Fruit fly (Drosophila melanogaster) whole organism: ENCODE data around the gene 7B2.

Experiments used
- CG8478 ChIP-seq: fragments of >200 bp; optimal IDR thresholded peaks from 2 replicates; lab custom pipeline; 2018; ENCODE audit warnings: inconsistent platforms
- Dll ChIP-seq: fragments of >200 bp; optimal IDR thresholded peaks from 2 replicates; lab custom pipeline; 2017
- EcR ChIP-seq, 2 experiments: fragments of >200 bp; optimal IDR thresholded peaks; 2 replicates each; lab custom pipeline; 2017; ENCODE audit warnings: missing biosample characterization in 2 of 2, missing genetic modification characterization in 2 of 2, missing genetic modification reagents in 2 of 2
- pan ChIP-seq: fragments of >200 bp; optimal IDR thresholded peaks from 2 replicates; lab custom pipeline; 2017
- psq ChIP-seq: fragments of >200 bp; optimal IDR thresholded peaks from 2 replicates; lab custom pipeline; 2017
- usp ChIP-seq: fragments of >200 bp; optimal IDR thresholded peaks from 2 replicates; lab custom pipeline; 2017; ENCODE audit warnings: missing biosample characterization, missing genetic modification characterization, mixed read lengths

7B2 gene

dm6 chr3R:5390095-5390663, 13.6 kb downstream of the 7B2 start:
- no peak for TF ChIP-seq Dll (lab: Kevin White, UChicago)
- no peak for TF ChIP-seq psq (lab: Kevin White, UChicago)
- no peak for TF ChIP-seq usp (GFP tag; lab: Kevin White, UChicago)
- no peak for TF ChIP-seq CG8478 (lab: Kevin White, UChicago)

dm6 chr3R:5392033-5392432, 15.5 kb downstream of the 7B2 start:
- TF ChIP-seq EcR (GFP tag; optimal IDR thresholded peaks at IDR 0.05; lab: Kevin White, UChicago) (no peak), usp (GFP tag; lab: Kevin White, UChicago) (no peak), Dll (lab: Kevin White, UChicago) (no peak), CG8478 (lab: Kevin White, UChicago) (no peak), pan (lab: Kevin White, UChicago) (no peak), psq (lab: Kevin White, UChicago) (no peak)

- TF ChIP-seq psq (lab: Kevin White, UChicago) (no peak), pan (lab: Kevin White, UChicago) (no peak), CG8478 (lab: Kevin White, UChicago) (no peak), Dll (lab: Kevin White, UChicago) (no peak), usp (GFP tag; lab: Kevin White, UChicago) (no peak), EcR (GFP tag; optimal IDR thresholded peaks at IDR 0.05; lab: Kevin White, UChicago) (no peak)
Measured at dm6 chr3R:5392621-5393020, 16.0 kb downstream of the 7B2 start, which contains the start of gene kkv. Gene kkv (minus strand): TSS chr3R:5392866.

- no peak for TF ChIP-seq pan (lab: Kevin White, UChicago)
- no peak for TF ChIP-seq usp (GFP tag; lab: Kevin White, UChicago)
Measured at dm6 chr3R:5393742-5394391, 17.3 kb downstream of the 7B2 start, which contains the start of gene CG1172. Gene CG1172 (plus strand): TSS chr3R:5393922.

- TF ChIP-seq pan (lab: Kevin White, UChicago) = no peak
- no peak for TF ChIP-seq Dll (lab: Kevin White, UChicago)
- no peak for TF ChIP-seq EcR (GFP tag; optimal IDR thresholded peaks at IDR 0.05; lab: Kevin White, UChicago)
- TF ChIP-seq CG8478 (lab: Kevin White, UChicago) = no peak
- TF ChIP-seq psq (lab: Kevin White, UChicago) = no peak
- no peak for TF ChIP-seq usp (GFP tag; lab: Kevin White, UChicago)
Measured at dm6 chr3R:5395210-5395609, 18.6 kb downstream of the 7B2 start.

- TF ChIP-seq pan (lab: Kevin White, UChicago) (no peak), usp (GFP tag; lab: Kevin White, UChicago) (no peak)
Measured at dm6 chr3R:5399096-5399495, 22.5 kb downstream of the 7B2 start, which contains the start of gene Or83a. Gene Or83a (minus strand): TSS chr3R:5399196.

- TF ChIP-seq Dll (lab: Kevin White, UChicago) (no peak), psq (lab: Kevin White, UChicago) (no peak), usp (GFP tag; lab: Kevin White, UChicago) (no peak)
Measured at dm6 chr3R:5403963-5404362, 27.4 kb downstream of the 7B2 start, which contains the start of gene CG2663. Gene CG2663 (minus strand): TSS chr3R:5404135.

- no peak for TF ChIP-seq usp (GFP tag; lab: Kevin White, UChicago)
- TF ChIP-seq EcR (GFP tag; optimal IDR thresholded peaks at IDR 0.05; lab: Kevin White, UChicago) = no peak
- no peak for TF ChIP-seq psq (lab: Kevin White, UChicago)
- TF ChIP-seq CG8478 (lab: Kevin White, UChicago) = no peak
- no peak for TF ChIP-seq Dll (lab: Kevin White, UChicago)
- no peak for TF ChIP-seq pan (lab: Kevin White, UChicago)
Measured at dm6 chr3R:5412306-5412705, 35.7 kb downstream of the 7B2 start, which contains the start of gene Orco. Gene Orco (minus strand): TSS chr3R:5412406.

dm6 chr3R:5412987-5413386, 36.4 kb downstream of the 7B2 start:
- no peak for TF ChIP-seq CG8478 (lab: Kevin White, UChicago)
- TF ChIP-seq psq (lab: Kevin White, UChicago) = no peak
- no peak for TF ChIP-seq usp (GFP tag; lab: Kevin White, UChicago)
- TF ChIP-seq EcR (GFP tag; optimal IDR thresholded peaks at IDR 0.05; lab: Kevin White, UChicago) = no peak
- no peak for TF ChIP-seq pan (lab: Kevin White, UChicago)
- no peak for TF ChIP-seq Dll (lab: Kevin White, UChicago)

dm6 chr3R:5414147-5414748, 37.7 kb downstream of the 7B2 start, which contains the start of gene CG14669:
Gene CG14669 (plus strand): TSS chr3R:5414527.
- TF ChIP-seq pan (lab: Kevin White, UChicago) = no peak
- TF ChIP-seq psq (lab: Kevin White, UChicago) = no peak
- no peak for TF ChIP-seq CG8478 (lab: Kevin White, UChicago)
- TF ChIP-seq Dll (lab: Kevin White, UChicago) = no peak
- no peak for TF ChIP-seq EcR (GFP tag; optimal IDR thresholded peaks at IDR 0.05; lab: Kevin White, UChicago)

- TF ChIP-seq psq (lab: Kevin White, UChicago) (no peak), Dll (lab: Kevin White, UChicago) (no peak)
Measured at dm6 chr3R:5420454-5420853, 43.9 kb downstream of the 7B2 start.

- TF ChIP-seq CG8478 (lab: Kevin White, UChicago) = no peak
- no peak for TF ChIP-seq EcR (GFP tag; optimal IDR thresholded peaks at IDR 0.05; lab: Kevin White, UChicago)
- no peak for TF ChIP-seq pan (lab: Kevin White, UChicago)
- TF ChIP-seq Dll (lab: Kevin White, UChicago) = no peak
- no peak for TF ChIP-seq psq (lab: Kevin White, UChicago)
- TF ChIP-seq usp (GFP tag; lab: Kevin White, UChicago) = no peak
Measured at dm6 chr3R:5422123-5422522, 45.5 kb downstream of the 7B2 start.
